Worm (Caenorhabditis elegans) whole organism, early embryonic: ENCODE measurements around the gene srlf-26.

Experiments used
- B0310.2 ChIP-seq: sonication (generic microtip); optimal IDR thresholded peaks from 2 replicates; lab custom pipeline; 2016; ENCODE audit warnings: mild to moderate bottlenecking, missing genetic modification characterization, missing compliant biosample characterization
- F13C5.2 ChIP-seq: sonication (generic microtip); optimal IDR thresholded peaks from 2 replicates; lab custom pipeline; 2017; ENCODE audit warnings: mild to moderate bottlenecking, missing genetic modification characterization, inconsistent platforms, missing compliant biosample characterization
- aly-1 ChIP-seq: sonication (generic microtip); optimal IDR thresholded peaks from 2 replicates; lab custom pipeline; 2016; ENCODE audit warnings: missing genetic modification characterization, missing compliant biosample characterization
- ama-1 ChIP-seq: fragments of 150-350 bp; optimal IDR thresholded peaks from 2 replicates; lab custom pipeline; 2014
- ceh-13 ChIP-seq: fragments of 200-800 bp; sonication (Bioruptor generic); optimal IDR thresholded peaks from 2 replicates; lab custom pipeline; 2018; ENCODE audit warnings: mild to moderate bottlenecking, missing genetic modification characterization, missing compliant biosample characterization
- ceh-36 ChIP-seq: sonication (generic microtip); optimal IDR thresholded peaks from 2 replicates; lab custom pipeline; 2016; ENCODE audit warnings: missing genetic modification characterization, inconsistent platforms, missing compliant biosample characterization
- ets-7 ChIP-seq: sonication (generic microtip); optimal IDR thresholded peaks from 2 replicates; lab custom pipeline; 2016; ENCODE audit warnings: missing genotype, missing genetic modification characterization, missing compliant biosample characterization
- flt-1 ChIP-seq: fragments of 200-800 bp; sonication (Bioruptor generic); IDR thresholded peaks from 2 replicates; pipeline ENCODE4 v1.3.6; 2022; ENCODE audit warnings: missing genetic modification characterization, missing compliant biosample characterization
- hmbx-1 ChIP-seq: sonication (generic microtip); optimal IDR thresholded peaks from 2 replicates; lab custom pipeline; 2016; ENCODE audit warnings: mild to moderate bottlenecking, missing genetic modification characterization, missing compliant biosample characterization
- hmg-4 ChIP-seq: fragments of 200-800 bp; sonication (Bioruptor generic); optimal IDR thresholded peaks from 2 replicates; lab custom pipeline; 2018; ENCODE audit warnings: mild to moderate bottlenecking, missing genetic modification characterization, missing compliant biosample characterization
- hnd-1 ChIP-seq: sonication (generic microtip); optimal IDR thresholded peaks from 2 replicates; lab custom pipeline; 2016; ENCODE audit warnings: missing genetic modification characterization, missing compliant biosample characterization
- pes-1 ChIP-seq: fragments of 200-800 bp; sonication (Bioruptor generic); IDR thresholded peaks from 2 replicates; pipeline ENCODE4 v1.3.6; 2022; ENCODE audit warnings: missing genetic modification reagents, missing genetic modification characterization, missing compliant biosample characterization
- scrt-1 ChIP-seq: fragments of 200-800 bp; sonication (Bioruptor generic); IDR thresholded peaks from 2 replicates; pipeline ENCODE4 v1.3.6; 2022; ENCODE audit warnings: missing genetic modification characterization, missing compliant biosample characterization
- sea-1 ChIP-seq: fragments of 200-800 bp; sonication (Bioruptor generic); conservative IDR thresholded peaks from 2 replicates; pipeline ENCODE4 v1.3.6; 2022; ENCODE audit warnings: missing genetic modification characterization, missing compliant biosample characterization
- tbx-11 ChIP-seq: fragments of 200-800 bp; sonication (Bioruptor generic); IDR thresholded peaks from 2 replicates; pipeline ENCODE4 v1.3.6; 2022; ENCODE audit warnings: missing genetic modification characterization, missing compliant biosample characterization
- tbx-37 ChIP-seq: fragments of 200-800 bp; sonication (Bioruptor generic); conservative IDR thresholded peaks from 2 replicates; pipeline ENCODE4 v1.3.6; 2022; ENCODE audit warnings: missing genetic modification reagents, missing genetic modification characterization, missing compliant biosample characterization
- tra-4 ChIP-seq: sonication (generic microtip); optimal IDR thresholded peaks from 2 replicates; lab custom pipeline; 2017; ENCODE audit warnings: missing genetic modification characterization, missing compliant biosample characterization

srlf-26 gene

ce11 chrIV:13692522-13692921 is 13.8 kb downstream of the srlf-26 start:
- TF ChIP-seq F13C5.2 (tag; lab: Kevin White, UChicago) (no peak), ceh-36 (no peak), hnd-1 (tag; lab: Kevin White, UChicago) (no peak), aly-1 (tag; lab: Kevin White, UChicago) (no peak), ceh-13 (GFP tag; lab: Kevin White, UChicago) (no peak)

- TF ChIP-seq tbx-11 (GFP tag; lab: Robert Waterston, UW) (no peak), sea-1 (GFP tag; lab: Robert Waterston, UW) (no peak), ama-1 (lab: Kevin White, UChicago) (no peak), hmg-4 (no peak), hnd-1 (tag; lab: Kevin White, UChicago) (no peak), B0310.2 (tag; lab: Kevin White, UChicago) (no peak), scrt-1 (GFP tag; lab: Robert Waterston, UW) (no peak), flt-1 (GFP tag; lab: Robert Waterston, UW) (no peak), tra-4 (no peak), pes-1 (no peak), aly-1 (tag; lab: Kevin White, UChicago) (no peak), ceh-36 (no peak), tbx-37 (GFP tag; lab: Robert Waterston, UW) (no peak), hmbx-1 (tag; lab: Kevin White, UChicago) (no peak), ceh-13 (GFP tag; lab: Kevin White, UChicago) (no peak)
These were observed 15.2 kb downstream of the srlf-26 start for ce11 chrIV:13693976-13694375.

ce11 chrIV:13694600-13694999 is 15.9 kb downstream of the srlf-26 start:
- no peak for TF ChIP-seq ama-1 (lab: Kevin White, UChicago)
- TF ChIP-seq hmg-4 = no peak
- no peak for TF ChIP-seq pes-1
- TF ChIP-seq B0310.2 (tag; lab: Kevin White, UChicago) = no peak
- no peak for TF ChIP-seq scrt-1 (GFP tag; lab: Robert Waterston, UW)
- no peak for TF ChIP-seq hmbx-1 (tag; lab: Kevin White, UChicago)
- no peak for TF ChIP-seq F13C5.2 (tag; lab: Kevin White, UChicago)
- TF ChIP-seq ceh-13 (GFP tag; lab: Kevin White, UChicago) = no peak
- TF ChIP-seq sea-1 (GFP tag; lab: Robert Waterston, UW) = no peak
- no peak for TF ChIP-seq flt-1 (GFP tag; lab: Robert Waterston, UW)
- no peak for TF ChIP-seq hnd-1 (tag; lab: Kevin White, UChicago)
- TF ChIP-seq tbx-11 (GFP tag; lab: Robert Waterston, UW) = no peak
- TF ChIP-seq aly-1 (tag; lab: Kevin White, UChicago) = no peak
- no peak for TF ChIP-seq ceh-36
- TF ChIP-seq ets-7 (tag; lab: Kevin White, UChicago) = no peak

ce11 chrIV:13695302-13695701 is 16.6 kb downstream of the srlf-26 start:
- no peak for TF ChIP-seq ets-7 (tag; lab: Kevin White, UChicago)
- no peak for TF ChIP-seq aly-1 (tag; lab: Kevin White, UChicago)
- TF ChIP-seq hmbx-1 (tag; lab: Kevin White, UChicago) = no peak

ce11 chrIV:13695720-13696364 is 17.1 kb downstream of the srlf-26 start:
- TF ChIP-seq ama-1 (lab: Kevin White, UChicago) (no peak), ceh-36 (no peak), B0310.2 (tag; lab: Kevin White, UChicago) (no peak), F13C5.2 (tag; lab: Kevin White, UChicago) (no peak), tbx-37 (GFP tag; lab: Robert Waterston, UW) (no peak), tra-4 (no peak), hmg-4 (no peak), flt-1 (GFP tag; lab: Robert Waterston, UW) (no peak), ets-7 (tag; lab: Kevin White, UChicago) (no peak)

ce11 chrIV:13696900-13697299 is 18.2 kb downstream of the srlf-26 start:
- TF ChIP-seq ceh-36 = no peak
- no peak for TF ChIP-seq F13C5.2 (tag; lab: Kevin White, UChicago)
- TF ChIP-seq hnd-1 (tag; lab: Kevin White, UChicago) = no peak
- no peak for TF ChIP-seq pes-1
- no peak for TF ChIP-seq tbx-11 (GFP tag; lab: Robert Waterston, UW)
- TF ChIP-seq sea-1 (GFP tag; lab: Robert Waterston, UW) = no peak

- no peak for TF ChIP-seq ets-7 (tag; lab: Kevin White, UChicago)
- no peak for TF ChIP-seq hnd-1 (tag; lab: Kevin White, UChicago)
- no peak for TF ChIP-seq pes-1
- no peak for TF ChIP-seq hmg-4
- no peak for TF ChIP-seq B0310.2 (tag; lab: Kevin White, UChicago)
- no peak for TF ChIP-seq ceh-36
- no peak for TF ChIP-seq scrt-1 (GFP tag; lab: Robert Waterston, UW)
- no peak for TF ChIP-seq hmbx-1 (tag; lab: Kevin White, UChicago)
These were observed 19.9 kb downstream of the srlf-26 start, which contains the start of gene T23G4.127 for ce11 chrIV:13698603-13699002. TSS of gene T23G4.127 (minus strand) at chrIV:13698703.

- TF ChIP-seq ama-1 (lab: Kevin White, UChicago) (no peak), hmg-4 (no peak), sea-1 (GFP tag; lab: Robert Waterston, UW) (no peak), tbx-37 (GFP tag; lab: Robert Waterston, UW) (no peak), ceh-13 (GFP tag; lab: Kevin White, UChicago) (no peak), hnd-1 (tag; lab: Kevin White, UChicago) (no peak), aly-1 (tag; lab: Kevin White, UChicago) (no peak), tbx-11 (GFP tag; lab: Robert Waterston, UW) (no peak), ets-7 (tag; lab: Kevin White, UChicago) (no peak), scrt-1 (GFP tag; lab: Robert Waterston, UW) (no peak), flt-1 (GFP tag; lab: Robert Waterston, UW) (no peak), B0310.2 (tag; lab: Kevin White, UChicago) (no peak)
These were observed 20.6 kb downstream of the srlf-26 start for ce11 chrIV:13699384-13699788.
